Worm (Caenorhabditis elegans) whole organism, L1 larva: ENCODE measurements around the gene C03H5.9.

Experiments
- fkh-10 ChIP-seq: sonication (generic microtip); optimal IDR thresholded peaks from 2 replicates; lab custom pipeline; 2017; ENCODE audit warnings: missing biosample characterization, missing genetic modification reagents, missing genetic modification characterization
- tbx-2 ChIP-seq: sonication (generic microtip); optimal IDR thresholded peaks from 2 replicates; lab custom pipeline; 2016; ENCODE audit warnings: missing genetic modification characterization, missing compliant biosample characterization

ce11 chrII:332419-332818 lies 46.0 kb upstream of the C03H5.9 start, which contains the start of gene cbn-1:
- TF ChIP-seq tbx-2 (no peak), fkh-10 (GFP tag; lab: Kevin White, UChicago) (no peak)
